Worm (Caenorhabditis elegans): ENCODE measurements around the gene F15H10.5.

Gene F15H10.5

DNA sequence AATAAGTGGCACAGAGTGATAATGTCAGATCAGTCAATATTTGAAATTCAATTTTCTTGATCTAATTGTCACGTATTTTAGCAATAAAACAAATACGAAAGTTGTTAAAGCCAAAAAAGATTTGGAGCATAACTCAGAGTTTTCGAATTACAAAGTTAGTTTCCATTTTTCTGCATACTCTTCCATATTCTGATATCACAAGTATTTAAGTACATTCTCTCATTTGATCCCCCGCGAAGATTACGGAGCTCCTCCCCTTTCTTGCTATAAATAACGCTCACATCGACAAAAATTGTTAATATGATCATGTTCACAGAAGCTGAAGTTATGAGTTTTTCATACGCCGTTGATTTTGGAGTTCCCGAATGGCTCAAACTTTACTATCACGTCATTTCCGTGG is 50.6 kb downstream of the F15H10.5 start, which contains the start of gene sri-20:
Gene sri-20 (plus strand): TSS at position 301 of the 400 bp plus-strand sequence.
- TF ChIP-seq dao-5 (tag; optimal IDR thresholded peaks at IDR 0.05) (no peak), him-1 (tag; optimal IDR thresholded peaks at IDR 0.05) (no peak), W03F9.2 (tag; optimal IDR thresholded peaks at IDR 0.05) (no peak)

All from whole organism, L4/young adult.